Worm (Caenorhabditis elegans) whole organism, L1 larva: Measurements from ENCODE around the gene msp-36.

Experiments used
- efl-1 ChIP-seq, 4 experiments: fragments of 150-350 bp; optimal IDR thresholded peaks in 3 of 4; peaks in 1 of 4; 1 replicate in 1 of 4; 2 replicates in 3 of 4; lab custom pipeline; 2014; ENCODE audit warnings: missing biosample characterization in 2 of 4, missing genetic modification characterization in 2 of 4, missing genetic modification reagents in 2 of 4
- egl-27 ChIP-seq, 2 experiments: fragments of 150-350 bp in 1 of 2; sonication (generic microtip); optimal IDR thresholded peaks; 3 replicates each; lab custom pipeline; 2017 to 2018; ENCODE audit warnings: missing biosample characterization in 2 of 2, missing genetic modification characterization in 2 of 2, missing genetic modification reagents in 2 of 2
- elt-3 ChIP-seq, 6 experiments: fragments of 150-350 bp in 1 of 6; sonication (generic microtip); optimal IDR thresholded peaks; 2 replicates each; lab custom pipeline; 2017 to 2018; ENCODE audit warnings: missing biosample characterization in 6 of 6, missing genetic modification characterization in 6 of 6, inconsistent platforms in 1 of 6
- zag-1 ChIP-seq: fragments of 150-350 bp; optimal IDR thresholded peaks from 2 replicates; lab custom pipeline; 2014; ENCODE audit warnings: missing biosample characterization, missing genetic modification characterization

DNA sequence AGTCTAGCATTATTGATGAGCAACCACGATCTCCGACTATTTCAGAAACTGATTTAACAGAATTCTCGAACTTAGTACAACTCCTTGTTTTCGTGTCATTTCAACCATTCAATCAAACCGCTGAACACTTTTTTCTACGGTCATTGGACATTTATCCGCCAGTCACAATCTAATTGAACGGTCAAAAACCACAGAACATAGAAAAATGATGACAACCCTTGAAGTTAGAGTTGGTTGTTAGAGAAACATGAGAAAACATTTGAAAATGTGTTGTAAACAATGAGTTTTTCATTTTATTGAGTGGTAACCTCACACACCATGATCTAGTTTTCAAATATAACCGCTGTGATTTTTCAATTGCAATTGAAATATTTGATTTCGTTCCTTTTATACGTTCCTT, 49.3 kb downstream of the msp-36 start:
- TF ChIP-seq efl-1 (optimal IDR thresholded peaks at IDR 0.05; lab: Kevin White, UChicago) (no peak), efl-1 (GFP tag; optimal IDR thresholded peaks at IDR 0.05 in 1 of 2; lab: Kevin White, UChicago) (no peak), zag-1 (no peak), elt-3 (tag; optimal IDR thresholded peaks at IDR 0.05; lab: Kevin White, UChicago) (no peak), egl-27 (tag; optimal IDR thresholded peaks at IDR 0.05; lab: Kevin White, UChicago) (no peak)
